Worm (Caenorhabditis elegans) whole organism, midembryonic: ENCODE measurements around the gene F09G8.10.

Experiments used
- T22C8.4 ChIP-seq: fragments of 200-800 bp; sonication (Bioruptor generic); IDR thresholded peaks from 2 replicates; pipeline ENCODE4 v1.3.6; 2022; ENCODE audit warnings: missing genetic modification characterization, missing compliant biosample characterization
- cog-1 ChIP-seq: sonication (generic microtip); optimal IDR thresholded peaks from 2 replicates; lab custom pipeline; 2016; ENCODE audit warnings: missing genetic modification characterization, missing compliant biosample characterization
- flt-1 ChIP-seq: fragments of 200-800 bp; sonication (Bioruptor generic); IDR thresholded peaks from 2 replicates; pipeline ENCODE4 v1.3.6; 2022; ENCODE audit warnings: missing genetic modification characterization, missing compliant biosample characterization
- klf-2 ChIP-seq: fragments of 200-800 bp; sonication (Bioruptor generic); conservative IDR thresholded peaks from 2 replicates; pipeline ENCODE4 v1.3.6; 2022; ENCODE audit warnings: missing genetic modification reagents, missing genetic modification characterization, missing compliant biosample characterization
- med-1 ChIP-seq: sonication (generic microtip); optimal IDR thresholded peaks from 2 replicates; lab custom pipeline; 2017; ENCODE audit warnings: missing genetic modification characterization, mild to moderate bottlenecking, missing compliant biosample characterization, antibody characterized with exemption, missing genetic modification reagents; ENCODE audit not compliant: insufficient read depth
- ref-1 ChIP-seq: fragments of 200-800 bp; sonication (Bioruptor generic); conservative IDR thresholded peaks from 2 replicates; pipeline ENCODE4 v1.3.6; 2022; ENCODE audit warnings: missing genetic modification reagents, missing genetic modification characterization, missing compliant biosample characterization
- tab-1 ChIP-seq: fragments of 200-800 bp; sonication (Bioruptor generic); IDR thresholded peaks from 2 replicates; pipeline ENCODE4 v1.3.6; 2022; ENCODE audit warnings: missing genetic modification characterization, missing compliant biosample characterization
- ztf-23 ChIP-seq: fragments of 200-800 bp; sonication (Bioruptor generic); IDR thresholded peaks from 2 replicates; pipeline ENCODE4 v1.3.6; 2022; ENCODE audit warnings: missing genetic modification reagents, missing genetic modification characterization, missing compliant biosample characterization
- ztf-29 ChIP-seq: fragments of 200-800 bp; sonication (Bioruptor generic); IDR thresholded peaks from 2 replicates; pipeline ENCODE4 v1.3.6; 2022; ENCODE audit warnings: missing genetic modification reagents, missing genetic modification characterization, missing compliant biosample characterization

F09G8.10 gene

DNA sequence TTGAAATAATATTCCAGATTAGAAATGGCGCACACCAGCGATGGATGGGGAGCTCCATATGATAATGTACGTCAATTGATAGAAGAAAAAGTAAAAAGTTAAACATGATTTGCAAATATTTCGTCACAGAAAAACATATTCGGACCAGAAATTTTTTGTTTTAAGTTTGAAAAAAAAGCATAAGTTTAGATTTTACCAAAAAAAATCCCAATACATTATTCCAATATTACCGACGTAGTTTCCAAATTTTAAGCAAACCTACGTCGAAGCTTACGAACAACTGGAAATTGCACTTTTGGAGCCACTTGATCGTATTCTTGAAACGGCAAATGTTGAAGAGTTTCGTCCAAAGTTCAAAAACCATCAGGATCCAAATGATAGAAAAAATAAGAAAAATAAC is 39.3 kb downstream of the F09G8.10 start, which contains the start of gene henn-1:
Gene henn-1, plus strand, starts transcription at position 18 of the 400 bp plus-strand sequence.
- TF ChIP-seq klf-2 (GFP tag; lab: Robert Waterston, UW): no peak
- no peak for TF ChIP-seq T22C8.4 (GFP tag; lab: Robert Waterston, UW)
- no peak for TF ChIP-seq ref-1 (GFP tag; lab: Robert Waterston, UW)
- TF ChIP-seq cog-1 (tag; lab: Kevin White, UChicago): no peak
- no peak for TF ChIP-seq flt-1
- TF ChIP-seq ztf-23 (GFP tag; lab: Robert Waterston, UW): no peak

- no peak for TF ChIP-seq flt-1
- TF ChIP-seq ztf-29 (GFP tag; lab: Robert Waterston, UW): no peak
- no peak for TF ChIP-seq T22C8.4 (GFP tag; lab: Robert Waterston, UW)
- no peak for TF ChIP-seq ref-1 (GFP tag; lab: Robert Waterston, UW)
- no peak for TF ChIP-seq ztf-23 (GFP tag; lab: Robert Waterston, UW)
- TF ChIP-seq klf-2 (GFP tag; lab: Robert Waterston, UW): no peak
- TF ChIP-seq tab-1: no peak
- no peak for TF ChIP-seq cog-1 (tag; lab: Kevin White, UChicago)
Observed at ce11 chrIII:8229480-8229879, 42.5 kb downstream of the F09G8.10 start.

ce11 chrIII:8228916-8229315 is 43.1 kb downstream of the F09G8.10 start:
- TF ChIP-seq tab-1: no peak
- no peak for TF ChIP-seq med-1 (GFP tag; lab: Kevin White, UChicago)
- no peak for TF ChIP-seq cog-1 (tag; lab: Kevin White, UChicago)
- TF ChIP-seq T22C8.4 (GFP tag; lab: Robert Waterston, UW): no peak
- TF ChIP-seq ztf-29 (GFP tag; lab: Robert Waterston, UW): no peak
- TF ChIP-seq klf-2 (GFP tag; lab: Robert Waterston, UW): no peak
- no peak for TF ChIP-seq ztf-23 (GFP tag; lab: Robert Waterston, UW)
- no peak for TF ChIP-seq flt-1
- TF ChIP-seq ref-1 (GFP tag; lab: Robert Waterston, UW): no peak

ce11 chrIII:8227511-8227910 is 44.5 kb downstream of the F09G8.10 start, which contains the start of gene fbxl-1:
TSS of gene fbxl-1 (plus strand) at chrIII:8227830.
- TF ChIP-seq ref-1 (GFP tag; lab: Robert Waterston, UW) (no peak), flt-1 (peak; percentile 63), klf-2 (GFP tag; lab: Robert Waterston, UW) (no peak), ztf-29 (GFP tag; lab: Robert Waterston, UW) (no peak), med-1 (GFP tag; lab: Kevin White, UChicago) (no peak)

ce11 chrIII:8226178-8226577 is 45.8 kb downstream of the F09G8.10 start, which contains the start of gene rfs-1:
TSS of gene rfs-1 (plus strand) at chrIII:8226478.
- TF ChIP-seq cog-1 (tag; lab: Kevin White, UChicago) (no peak), med-1 (GFP tag; lab: Kevin White, UChicago) (no peak), tab-1 (no peak), flt-1 (no peak), ztf-23 (GFP tag; lab: Robert Waterston, UW) (no peak), klf-2 (GFP tag; lab: Robert Waterston, UW) (no peak), ztf-29 (GFP tag; lab: Robert Waterston, UW) (no peak), T22C8.4 (GFP tag; lab: Robert Waterston, UW) (no peak), ref-1 (GFP tag; lab: Robert Waterston, UW) (no peak)

ce11 chrIII:8224769-8225168 is 47.2 kb downstream of the F09G8.10 start, which contains the start of gene mob-4:
TSS of gene mob-4 (plus strand) at chrIII:8225097.
- TF ChIP-seq med-1 (GFP tag; lab: Kevin White, UChicago): no peak
- TF ChIP-seq ztf-29 (GFP tag; lab: Robert Waterston, UW): no peak
- no peak for TF ChIP-seq cog-1 (tag; lab: Kevin White, UChicago)
- no peak for TF ChIP-seq T22C8.4 (GFP tag; lab: Robert Waterston, UW)
- TF ChIP-seq flt-1: no peak
